Worm (Caenorhabditis elegans) whole organism, L2 larva: Measurements from ENCODE around the gene ZK1290.15.

ENCODE experiments used
- F13H6.1 ChIP-seq: sonication (generic microtip); optimal IDR thresholded peaks from 2 replicates; lab custom pipeline; 2016; ENCODE audit warnings: missing genetic modification characterization, missing compliant biosample characterization
- ama-1 ChIP-seq: fragments of 150-350 bp; optimal IDR thresholded peaks from 2 replicates; lab custom pipeline; 2018; ENCODE audit warnings: inconsistent platforms
- nhr-77 ChIP-seq: fragments of 150-350 bp; optimal IDR thresholded peaks from 2 replicates; lab custom pipeline; 2014; ENCODE audit warnings: missing biosample characterization, missing genetic modification characterization

DNA sequence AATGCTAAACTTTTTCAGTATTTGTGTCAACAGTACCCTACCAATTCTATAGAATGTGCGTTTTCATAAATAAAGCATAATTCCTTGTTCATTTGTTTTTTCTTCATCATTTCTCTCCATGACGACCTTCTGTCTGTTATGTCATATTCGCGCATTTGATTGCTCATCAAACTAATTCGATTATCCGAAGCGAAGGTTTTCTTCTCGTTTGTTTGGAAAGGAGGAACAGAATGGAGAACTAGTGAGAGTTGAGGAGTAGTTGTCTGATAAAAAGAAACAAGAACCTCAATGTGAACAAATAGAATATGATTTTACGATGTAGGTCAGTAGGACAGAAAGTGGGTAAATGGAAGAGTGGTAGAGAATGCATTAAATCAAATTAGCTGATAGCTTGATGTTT, 39.2 kb downstream of the ZK1290.15 start:
- TF ChIP-seq nhr-77 (tag; lab: Kevin White, UChicago) (no peak), ama-1 (no peak), F13H6.1 (tag; lab: Kevin White, UChicago) (no peak)
